Fruit fly (Drosophila melanogaster): Measurements from ENCODE around the gene Grip.

The Grip gene

DNA sequence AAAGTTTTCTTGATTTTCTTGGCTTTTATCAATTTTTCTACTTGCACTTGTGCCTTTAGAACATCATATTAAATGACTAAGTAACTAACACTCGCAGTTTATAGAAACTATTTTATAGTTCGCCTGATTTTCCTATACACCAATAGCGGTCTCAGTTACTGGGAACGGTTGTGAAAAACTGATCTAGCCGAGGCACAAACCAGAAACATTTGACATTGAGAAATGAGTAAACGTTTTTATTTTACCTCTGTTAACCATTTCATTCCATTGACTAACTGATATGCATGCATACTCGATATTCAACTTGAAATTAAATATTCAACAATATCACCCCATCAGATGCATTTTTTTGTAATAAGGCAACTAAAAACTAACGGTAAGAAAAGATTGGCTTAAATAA lies 69.3 kb downstream of the Grip start (continued):
- TF ChIP-seq bab2 (GFP tag; optimal IDR thresholded peaks at IDR 0.05), result no peak
- no peak for TF ChIP-seq CG11723 (GFP tag; optimal IDR thresholded peaks at IDR 0.05)
- no peak for TF ChIP-seq kni (GFP tag; optimal IDR thresholded peaks at IDR 0.05)
- TF ChIP-seq CG1529 (GFP tag; optimal IDR thresholded peaks at IDR 0.05), result no peak
- TF ChIP-seq CG8281 (tag; optimal IDR thresholded peaks at IDR 0.05), result peak; percentile 46
- TF ChIP-seq prd (optimal IDR thresholded peaks at IDR 0.05), result no peak
- no peak for TF ChIP-seq prd (GFP tag; IDR thresholded peaks at IDR 0.05)
- no peak for TF ChIP-seq az2 (GFP tag; optimal IDR thresholded peaks at IDR 0.05)
- TF ChIP-seq CG31365 (tag; optimal IDR thresholded peaks at IDR 0.05), result peak; percentile 87
- no peak for TF ChIP-seq Lim3 (GFP tag; IDR thresholded peaks at IDR 0.05)
- no peak for TF ChIP-seq CG12659 (GFP tag; optimal IDR thresholded peaks at IDR 0.05)
- peak; percentile 25 for TF ChIP-seq CG14710 (tag; optimal IDR thresholded peaks at IDR 0.05)
- peak; percentile 31 for TF ChIP-seq stwl (tag; optimal IDR thresholded peaks at IDR 0.05)
- TF ChIP-seq Lhr (GFP tag; optimal IDR thresholded peaks at IDR 0.05), result peak; percentile 37
- TF ChIP-seq bbx (GFP tag; IDR thresholded peaks at IDR 0.05; ENCODE audit: partially characterized antibody), result peak; percentile 58; the same call in 1 of the 2 replicates
- TF ChIP-seq sna (GFP tag; IDR thresholded peaks at IDR 0.05; ENCODE audit: partially characterized antibody), result no peak
- no peak for TF ChIP-seq lola (GFP tag; optimal IDR thresholded peaks at IDR 0.05)
- TF ChIP-seq CG11695 (GFP tag; IDR thresholded peaks at IDR 0.05), result no peak
- TF ChIP-seq CG6175 (GFP tag; IDR thresholded peaks at IDR 0.05), result no peak
- TF ChIP-seq Dref (GFP tag; IDR thresholded peaks at IDR 0.05), result no peak
- no peak for TF ChIP-seq aop (GFP tag; IDR thresholded peaks at IDR 0.05)
- no peak for TF ChIP-seq C15 (GFP tag; IDR thresholded peaks at IDR 0.05)
- TF ChIP-seq ara (GFP tag; IDR thresholded peaks at IDR 0.05), result no peak
- TF ChIP-seq Vsx1 (GFP tag; optimal IDR thresholded peaks at IDR 0.05), result peak; percentile 57
- no peak for TF ChIP-seq CG32532 (GFP tag; IDR thresholded peaks at IDR 0.05)
- no peak for TF ChIP-seq mirr (GFP tag; optimal IDR thresholded peaks at IDR 0.05)
- no peak for TF ChIP-seq CoRest (tag; optimal IDR thresholded peaks at IDR 0.05)
- no peak for TF ChIP-seq CG12071 (GFP tag; optimal IDR thresholded peaks at IDR 0.05)
- TF ChIP-seq toy (GFP tag; IDR thresholded peaks at IDR 0.05), result no peak
- TF ChIP-seq pnt (GFP tag; optimal IDR thresholded peaks at IDR 0.05), result no peak
- TF ChIP-seq emc (GFP tag; optimal IDR thresholded peaks at IDR 0.05), result no peak
- TF ChIP-seq Elba2 (GFP tag; optimal IDR thresholded peaks at IDR 0.05), result no peak
- no peak for TF ChIP-seq so (GFP tag; IDR thresholded peaks at IDR 0.05)
- TF ChIP-seq jumu (GFP tag; optimal IDR thresholded peaks at IDR 0.05), result no peak
- TF ChIP-seq Hmr (GFP tag; optimal IDR thresholded peaks at IDR 0.05), result no peak
- TF ChIP-seq cg (GFP tag; optimal IDR thresholded peaks at IDR 0.05), result no peak
- TF ChIP-seq CG11398 (GFP tag; optimal IDR thresholded peaks at IDR 0.05), result no peak
- no peak for TF ChIP-seq otp (GFP tag; IDR thresholded peaks at IDR 0.05)
- no peak for TF ChIP-seq kah (GFP tag; optimal IDR thresholded peaks at IDR 0.05)
- TF ChIP-seq Opbp (GFP tag; IDR thresholded peaks at IDR 0.05; ENCODE audit: partially characterized antibody), result no peak
- TF ChIP-seq CG3726 (GFP tag; IDR thresholded peaks at IDR 0.05), result no peak
- no peak for TF ChIP-seq D (optimal IDR thresholded peaks at IDR 0.05)
- TF ChIP-seq D (GFP tag; optimal IDR thresholded peaks at IDR 0.05), result no peak
- no peak for TF ChIP-seq dpn (GFP tag; optimal IDR thresholded peaks at IDR 0.05)
- TF ChIP-seq CG10321 (GFP tag; IDR thresholded peaks at IDR 0.05), result no peak
- TF ChIP-seq CG17829 (tag; optimal IDR thresholded peaks at IDR 0.05), result no peak
- TF ChIP-seq BtbVII (GFP tag; optimal IDR thresholded peaks at IDR 0.05), result no peak
- TF ChIP-seq Atf6 (GFP tag; IDR thresholded peaks at IDR 0.05), result no peak
- TF ChIP-seq eve (GFP tag; optimal IDR thresholded peaks at IDR 0.05), result no peak
- TF ChIP-seq CG15073 (GFP tag; optimal IDR thresholded peaks at IDR 0.05), result no peak
- TF ChIP-seq CG4854 (GFP tag; optimal IDR thresholded peaks at IDR 0.05), result no peak
- 0 out of 2 replicates have a peak, but pooled peaks have one; percentile 9 for TF ChIP-seq CG42726 (GFP tag; IDR thresholded peaks at IDR 0.05; ENCODE audit: partially characterized antibody)
